Fruit fly (Drosophila melanogaster): Measurements from ENCODE around the gene hb.

hb gene

DNA sequence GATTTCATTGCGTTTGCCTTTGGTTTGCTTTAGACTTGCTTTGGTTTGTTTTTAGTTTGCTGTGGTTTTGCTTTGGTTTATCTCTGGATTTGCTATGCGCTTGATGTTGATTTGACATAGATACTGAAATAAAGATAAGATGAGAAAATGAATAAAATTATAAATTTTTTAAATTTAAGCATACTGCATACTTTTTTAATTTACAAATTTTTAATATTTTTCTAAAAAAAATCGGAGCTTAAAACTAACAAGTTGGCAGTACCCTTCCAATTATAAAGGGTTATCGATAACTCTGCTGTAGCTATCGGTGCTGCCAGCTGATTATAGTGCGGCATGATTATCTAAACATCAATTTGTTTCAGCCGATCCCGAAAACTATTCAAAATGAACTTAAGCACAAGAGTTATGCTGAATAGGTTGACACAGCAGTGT is 23.8 kb downstream of the hb start, which contains the start of gene mRpL19 (continued):
- TF ChIP-seq Bgb (GFP tag; IDR thresholded peaks at IDR 0.05; ENCODE audit: partially characterized antibody) = peak; percentile 72
- TF ChIP-seq CG33557 (GFP tag; optimal IDR thresholded peaks at IDR 0.05) = peak; percentile 39
- TF ChIP-seq Dref (GFP tag; IDR thresholded peaks at IDR 0.05) = peak; percentile 78
- peak; percentile 31 for TF ChIP-seq CG10431 (GFP tag; optimal IDR thresholded peaks at IDR 0.05)
- peak; percentile 45 for TF ChIP-seq CG7271 (tag; optimal IDR thresholded peaks at IDR 0.05)
- peak; percentile 61 for TF ChIP-seq phol (tag; optimal IDR thresholded peaks at IDR 0.05)
- TF ChIP-seq pzg (GFP tag; optimal IDR thresholded peaks at IDR 0.05) = peak; percentile 48
- TF ChIP-seq grau (tag; optimal IDR thresholded peaks at IDR 0.05) = peak; percentile 57
- peak; percentile 44 to 88 for TF ChIP-seq crp (GFP tag; optimal IDR thresholded peaks at IDR 0.05)
- TF ChIP-seq bsh (GFP tag; optimal IDR thresholded peaks at IDR 0.05) = peak in 1 of 2 experiments; percentile 38
- TF ChIP-seq grn (GFP tag; optimal IDR thresholded peaks at IDR 0.05) = peak; percentile 91
- peak; percentile 56 for TF ChIP-seq B-H2 (GFP tag; optimal IDR thresholded peaks at IDR 0.05)
- TF ChIP-seq CG34224 (GFP tag; IDR thresholded peaks at IDR 0.05; ENCODE audit: partially characterized antibody) = peak; percentile 53; the same call in 2 of the 3 replicates
- peak; percentile 44 for TF ChIP-seq NfI (GFP tag; optimal IDR thresholded peaks at IDR 0.05)
- peak; percentile 50 for TF ChIP-seq E2f2 (GFP tag; IDR thresholded peaks at IDR 0.05)
- no peak for TF ChIP-seq Camta (GFP tag; optimal IDR thresholded peaks at IDR 0.05)
- peak; percentile 34 for TF ChIP-seq dmrt11E (tag; optimal IDR thresholded peaks at IDR 0.05)
- TF ChIP-seq Fer1 (GFP tag; optimal IDR thresholded peaks at IDR 0.05) = peak; percentile 64
- peak; percentile 44 for TF ChIP-seq Sox100B (GFP tag; optimal IDR thresholded peaks at IDR 0.05)
- peak; percentile 43 for TF ChIP-seq nerfin-1 (tag; optimal IDR thresholded peaks at IDR 0.05)
- TF ChIP-seq CG7556 (GFP tag; optimal IDR thresholded peaks at IDR 0.05) = peak; percentile 53
- no peak for TF ChIP-seq CG10462 (GFP tag; optimal IDR thresholded peaks at IDR 0.05)
- peak; percentile 2 for TF ChIP-seq Xbp1 (GFP tag; optimal IDR thresholded peaks at IDR 0.05)
- peak; percentile 70 for TF ChIP-seq unc-4 (GFP tag; IDR thresholded peaks at IDR 0.05; ENCODE audit: partially characterized antibody)
- peak; percentile 14 for TF ChIP-seq gfzf (GFP tag; optimal IDR thresholded peaks at IDR 0.05)
- TF ChIP-seq CG12155 (GFP tag; optimal IDR thresholded peaks at IDR 0.05) = peak; percentile 28
- peak; percentile 65; the same call in 1 of the 2 replicates for TF ChIP-seq amos (GFP tag; IDR thresholded peaks at IDR 0.05; ENCODE audit: partially characterized antibody)
- no peak for TF ChIP-seq CG6654 (GFP tag; optimal IDR thresholded peaks at IDR 0.05)
- peak; percentile 53 for TF ChIP-seq CG15514 (GFP tag; optimal IDR thresholded peaks at IDR 0.05)
- TF ChIP-seq CG10267 (tag; optimal IDR thresholded peaks at IDR 0.05) = peak; percentile 68
- TF ChIP-seq CG12659 (GFP tag; optimal IDR thresholded peaks at IDR 0.05) = peak; percentile 62
- peak; percentile 71 for TF ChIP-seq CG8924 (tag; optimal IDR thresholded peaks at IDR 0.05)
- no peak for TF ChIP-seq twi (tag; optimal IDR thresholded peaks at IDR 0.05)
- 0 out of 3 replicates have a peak, but pooled peaks have one; percentile 30 for TF ChIP-seq mld (GFP tag; IDR thresholded peaks at IDR 0.05; ENCODE audit: partially characterized antibody)
- TF ChIP-seq CG7928 (GFP tag; optimal IDR thresholded peaks at IDR 0.05) = no peak
- TF ChIP-seq Six4 (GFP tag; optimal IDR thresholded peaks at IDR 0.05) = peak; percentile 5
- TF ChIP-seq nerfin-2 (GFP tag; IDR thresholded peaks at IDR 0.05; ENCODE audit: partially characterized antibody) = peak; percentile 40; the same call in 1 of the 2 replicates
- TF ChIP-seq bowl (GFP tag; IDR thresholded peaks at IDR 0.05) = no peak
- TF ChIP-seq tna (GFP tag; IDR thresholded peaks at IDR 0.05; ENCODE audit: partially characterized antibody) = 0 out of 2 replicates have a peak, but pooled peaks have one; percentile 23
- TF ChIP-seq CG11695 (GFP tag; IDR thresholded peaks at IDR 0.05) = peak; percentile 34; the same call in 1 of the 3 replicates
- peak; percentile 38 for TF ChIP-seq zen (tag; optimal IDR thresholded peaks at IDR 0.05)
- TF ChIP-seq CG12104 (GFP tag; optimal IDR thresholded peaks at IDR 0.05) = peak; percentile 21
- peak; percentile 70 for TF ChIP-seq gem (tag; optimal IDR thresholded peaks at IDR 0.05)
- TF ChIP-seq CG2120 (GFP tag; optimal IDR thresholded peaks at IDR 0.05) = peak; percentile 45
- no peak for TF ChIP-seq Bdp1 (GFP tag; optimal IDR thresholded peaks at IDR 0.05)
- TF ChIP-seq TFAM (GFP tag; optimal IDR thresholded peaks at IDR 0.05) = no peak
- TF ChIP-seq CG4328 (GFP tag; optimal IDR thresholded peaks at IDR 0.05) = peak; percentile 37
- peak; percentile 37 for TF ChIP-seq Nf-YB (GFP tag; optimal IDR thresholded peaks at IDR 0.05)

Measured in whole organism, embryonic.